Worm (Caenorhabditis elegans) whole organism, L1 larva: Measurements from ENCODE around the gene K07H8.12.

ENCODE experiments used
- C34B4.2 ChIP-seq: sonication (generic microtip); optimal IDR thresholded peaks from 2 replicates; lab custom pipeline; 2017; ENCODE audit warnings: mild to moderate bottlenecking, missing genetic modification characterization, missing compliant biosample characterization
- F16B12.6 ChIP-seq: fragments of 150-350 bp; optimal IDR thresholded peaks from 2 replicates; lab custom pipeline; 2014; ENCODE audit warnings: missing biosample characterization, missing genetic modification characterization
- Y116A8C.19 ChIP-seq: sonication (generic microtip); optimal IDR thresholded peaks from 2 replicates; lab custom pipeline; 2016; ENCODE audit warnings: missing compliant biosample characterization, missing genetic modification characterization, borderline replicate concordance
- alr-1 ChIP-seq: fragments of 200-800 bp; sonication (Bioruptor generic); optimal IDR thresholded peaks from 2 replicates; lab custom pipeline; 2018; ENCODE audit warnings: borderline replicate concordance, mild to moderate bottlenecking, missing genetic modification characterization, missing compliant biosample characterization
- blmp-1 ChIP-seq: fragments of 150-350 bp; optimal IDR thresholded peaks from 2 replicates; lab custom pipeline; 2014; ENCODE audit warnings: missing biosample characterization, missing genetic modification characterization
- ceh-63 ChIP-seq: fragments of 200-800 bp; sonication (Bioruptor generic); optimal IDR thresholded peaks from 2 replicates; lab custom pipeline; 2018; ENCODE audit warnings: mild to moderate bottlenecking, missing genetic modification characterization, missing compliant biosample characterization
- ceh-8 ChIP-seq: fragments of 200-800 bp; sonication (Bioruptor generic); optimal IDR thresholded peaks from 2 replicates; lab custom pipeline; 2018; ENCODE audit warnings: mild to moderate bottlenecking, missing genetic modification characterization, moderate library complexity, missing compliant biosample characterization
- ceh-88 ChIP-seq: fragments of 200-800 bp; sonication (Bioruptor generic); IDR thresholded peaks from 2 replicates; pipeline ENCODE4 v1.3.6; 2022; ENCODE audit warnings: missing genetic modification characterization, missing compliant biosample characterization
- elt-3 ChIP-seq, 6 experiments: fragments of 150-350 bp in 1 of 6; sonication (generic microtip); optimal IDR thresholded peaks; 2 replicates each; lab custom pipeline; 2017 to 2018; ENCODE audit warnings: missing biosample characterization in 6 of 6, missing genetic modification characterization in 6 of 6, inconsistent platforms in 1 of 6
- ets-5 ChIP-seq: fragments of 200-800 bp; sonication (Bioruptor generic); IDR thresholded peaks from 2 replicates; pipeline ENCODE4 v1.3.6; 2022; ENCODE audit warnings: missing genetic modification characterization, missing compliant biosample characterization
- fkh-8 ChIP-seq: sonication (generic microtip); optimal IDR thresholded peaks from 2 replicates; lab custom pipeline; 2016; ENCODE audit warnings: mild to moderate bottlenecking, missing genetic modification characterization, missing compliant biosample characterization
- fos-1 ChIP-seq: fragments of 150-350 bp; optimal IDR thresholded peaks from 2 replicates; lab custom pipeline; 2014; ENCODE audit warnings: missing biosample characterization, missing genetic modification characterization
- grh-1 ChIP-seq: fragments of 200-800 bp; sonication (Bioruptor generic); IDR thresholded peaks from 2 replicates; pipeline ENCODE4 v1.3.6; 2022; ENCODE audit warnings: missing genetic modification reagents, missing genetic modification characterization, missing compliant biosample characterization
- hlh-17 ChIP-seq: fragments of 200-800 bp; sonication (Bioruptor generic); optimal IDR thresholded peaks from 2 replicates; lab custom pipeline; 2018; ENCODE audit warnings: missing genetic modification characterization, mild to moderate bottlenecking, missing compliant biosample characterization, moderate library complexity, borderline replicate concordance
- hpl-2 ChIP-seq: fragments of 150-350 bp; optimal IDR thresholded peaks from 2 replicates; lab custom pipeline; 2014; ENCODE audit warnings: missing biosample characterization, missing genetic modification reagents, missing genetic modification characterization
- irx-1 ChIP-seq: sonication (generic microtip); optimal IDR thresholded peaks from 2 replicates; lab custom pipeline; 2016; ENCODE audit warnings: missing genetic modification characterization, missing compliant biosample characterization
- isw-1 ChIP-seq: fragments of 200-800 bp; sonication (Bioruptor generic); IDR thresholded peaks from 2 replicates; pipeline ENCODE4 v1.3.6; 2022; ENCODE audit warnings: missing genetic modification characterization, missing compliant biosample characterization
- jun-1 ChIP-seq: fragments of 150-350 bp; optimal IDR thresholded peaks from 2 replicates; lab custom pipeline; 2014; ENCODE audit warnings: missing biosample characterization, missing genetic modification reagents, missing genetic modification characterization
- lin-14 ChIP-seq: fragments of 200-800 bp; sonication (Bioruptor generic); optimal IDR thresholded peaks from 2 replicates; lab custom pipeline; 2018; ENCODE audit warnings: mild to moderate bottlenecking, missing genetic modification characterization, moderate library complexity, missing compliant biosample characterization
- lin-15B ChIP-seq: fragments of 150-350 bp; sonication (generic microtip); optimal IDR thresholded peaks from 3 replicates; lab custom pipeline; 2014; ENCODE audit warnings: missing biosample characterization, missing genetic modification characterization
- lin-35 ChIP-seq, 2 experiments: fragments of 150-350 bp; optimal IDR thresholded peaks; 2 replicates each; lab custom pipeline; 2014; ENCODE audit warnings: missing biosample characterization in 2 of 2, missing genetic modification characterization in 2 of 2, missing genetic modification reagents in 2 of 2
- mdl-1 ChIP-seq, 2 experiments: fragments of 150-350 bp; optimal IDR thresholded peaks; 2 replicates each; lab custom pipeline; 2014 to 2017; ENCODE audit warnings: missing biosample characterization in 2 of 2, missing genetic modification characterization in 2 of 2, inconsistent platforms in 1 of 2
- nhr-19 ChIP-seq: fragments of 200-800 bp; sonication (Bioruptor generic); conservative IDR thresholded peaks from 2 replicates; pipeline ENCODE4 v1.3.6; 2022; ENCODE audit warnings: missing genetic modification characterization, missing compliant biosample characterization
- nhr-20 ChIP-seq: sonication (generic microtip); optimal IDR thresholded peaks from 2 replicates; lab custom pipeline; 2016; ENCODE audit warnings: mild to moderate bottlenecking, missing genetic modification characterization, missing compliant biosample characterization
- nhr-237 ChIP-seq: fragments of 150-350 bp; optimal IDR thresholded peaks from 2 replicates; lab custom pipeline; 2014; ENCODE audit warnings: missing biosample characterization, missing genetic modification characterization
- nhr-47 ChIP-seq: sonication (generic microtip); optimal IDR thresholded peaks from 2 replicates; lab custom pipeline; 2016; ENCODE audit warnings: mild to moderate bottlenecking, missing genetic modification characterization, moderate library complexity, missing compliant biosample characterization
- nhr-71 ChIP-seq: sonication (generic microtip); optimal IDR thresholded peaks from 2 replicates; lab custom pipeline; 2016; ENCODE audit warnings: mild to moderate bottlenecking, missing genetic modification characterization, moderate library complexity, missing compliant biosample characterization
- nhr-84 ChIP-seq: sonication (generic microtip); optimal IDR thresholded peaks from 2 replicates; lab custom pipeline; 2017; ENCODE audit warnings: missing biosample characterization, missing genetic modification characterization
- nhr-90 ChIP-seq: sonication (generic microtip); optimal IDR thresholded peaks from 2 replicates; lab custom pipeline; 2016; ENCODE audit warnings: mild to moderate bottlenecking, missing genetic modification characterization, missing compliant biosample characterization; ENCODE audit not compliant: poor library complexity
- pqm-1 ChIP-seq: sonication (generic microtip); optimal IDR thresholded peaks from 3 replicates; lab custom pipeline; 2017; ENCODE audit warnings: missing biosample characterization, missing genetic modification characterization
- rnt-1 ChIP-seq: sonication (generic microtip); optimal IDR thresholded peaks from 2 replicates; lab custom pipeline; 2016; ENCODE audit warnings: mild to moderate bottlenecking, missing genetic modification characterization, moderate library complexity, missing compliant biosample characterization
- skn-1 ChIP-seq: fragments of 150-350 bp; optimal IDR thresholded peaks from 2 replicates; lab custom pipeline; 2014; ENCODE audit warnings: missing biosample characterization, missing genetic modification characterization
- snu-23 ChIP-seq: sonication (generic microtip); optimal IDR thresholded peaks from 2 replicates; lab custom pipeline; 2016; ENCODE audit warnings: missing genetic modification characterization, missing compliant biosample characterization
- sptf-1 ChIP-seq: fragments of 150-350 bp; optimal IDR thresholded peaks from 2 replicates; lab custom pipeline; 2014; ENCODE audit warnings: missing biosample characterization, missing genetic modification characterization
- sup-37 ChIP-seq: fragments of 200-800 bp; sonication (Bioruptor generic); optimal IDR thresholded peaks from 2 replicates; lab custom pipeline; 2018; ENCODE audit warnings: mild to moderate bottlenecking, missing genetic modification characterization, missing compliant biosample characterization
- swsn-7 ChIP-seq: sonication (generic microtip); optimal IDR thresholded peaks from 2 replicates; lab custom pipeline; 2016; ENCODE audit warnings: missing genetic modification characterization, missing compliant biosample characterization
- unc-130 ChIP-seq: fragments of 150-350 bp; optimal IDR thresholded peaks from 2 replicates; lab custom pipeline; 2017; ENCODE audit warnings: missing biosample characterization, missing genetic modification characterization, inconsistent platforms
- unc-62 ChIP-seq: fragments of 150-350 bp; optimal IDR thresholded peaks from 2 replicates; lab custom pipeline; 2014; ENCODE audit warnings: missing biosample characterization, missing genetic modification reagents, missing genetic modification characterization
- unc-86 ChIP-seq: sonication (generic microtip); optimal IDR thresholded peaks from 2 replicates; lab custom pipeline; 2016; ENCODE audit warnings: missing genetic modification characterization, missing compliant biosample characterization
- unc-98 ChIP-seq: fragments of 200-800 bp; sonication (Bioruptor generic); IDR thresholded peaks from 2 replicates; pipeline ENCODE4 v1.3.6; 2022; ENCODE audit warnings: missing genetic modification characterization, missing compliant biosample characterization
- xbp-1 ChIP-seq: sonication (generic microtip); optimal IDR thresholded peaks from 2 replicates; lab custom pipeline; 2016; ENCODE audit warnings: missing genetic modification characterization, missing compliant biosample characterization
- zag-1 ChIP-seq: fragments of 150-350 bp; optimal IDR thresholded peaks from 2 replicates; lab custom pipeline; 2014; ENCODE audit warnings: missing biosample characterization, missing genetic modification characterization

The K07H8.12 gene

ce11 chrIV:8289580-8290323 is 13.2 kb upstream of the K07H8.12 start, which contains the start of gene daf-31 (continued):
- TF ChIP-seq lin-14 (GFP tag; lab: Kevin White, UChicago) (no peak), xbp-1 (peak; percentile 39), nhr-71 (peak; percentile 53), zag-1 (tag; lab: Kevin White, UChicago) (no peak), ceh-63 (no peak), swsn-7 (tag; lab: Kevin White, UChicago) (peak; percentile 50), blmp-1 (tag; lab: Kevin White, UChicago) (peak; percentile 69), C34B4.2 (tag; lab: Kevin White, UChicago) (no peak), nhr-20 (tag; lab: Kevin White, UChicago) (peak; percentile 61), sptf-1 (tag; lab: Kevin White, UChicago) (no peak), elt-3 (tag; optimal IDR thresholded peaks at IDR 0.05; lab: Kevin White, UChicago) (peak in 1 of 6 experiments; percentile 57), ets-5 (GFP tag; lab: Robert Waterston, UW) (no peak), unc-62 (GFP tag; lab: Kevin White, UChicago) (no peak), Y116A8C.19 (no peak), unc-86 (tag; lab: Kevin White, UChicago) (no peak), grh-1 (no peak), fkh-8 (tag; lab: Kevin White, UChicago) (no peak), nhr-47 (peak; percentile 45), isw-1 (GFP tag; lab: Robert Waterston, UW) (peak; percentile 50), nhr-84 (tag; lab: Kevin White, UChicago) (no peak), nhr-90 (peak; percentile 6), snu-23 (GFP tag; lab: Kevin White, UChicago) (peak; percentile 65), unc-98 (GFP tag; lab: Robert Waterston, UW) (no peak), hpl-2 (GFP tag; lab: Kevin White, UChicago) (no peak), irx-1 (peak; percentile 33), lin-15B (tag; lab: Kevin White, UChicago) (peak; percentile 18), rnt-1 (peak; percentile 39), F16B12.6 (peak; percentile 34), mdl-1 (tag; optimal IDR thresholded peaks at IDR 0.05; lab: Kevin White, UChicago) (peak in 1 of 2 experiments; percentile 20), nhr-237 (tag; lab: Kevin White, UChicago) (no peak)
- TF ChIP-seq, all 84 proteins: peak for 27

- TF ChIP-seq hlh-17 (GFP tag; lab: Kevin White, UChicago) (no peak), nhr-71 (no peak), lin-35 (GFP tag; optimal IDR thresholded peaks at IDR 0.05; lab: Kevin White, UChicago) (no peak)
- TF ChIP-seq, all 84 proteins: peak for 0
Observed at ce11 chrIV:8289505-8289579, 12.8 kb upstream of the K07H8.12 start, which contains the start of gene nucl-1. Gene nucl-1, minus strand, starts transcription at chrIV:8289530.

- TF ChIP-seq ceh-8 (peak; percentile 1), skn-1 (tag; lab: Kevin White, UChicago) (no peak)
- TF ChIP-seq, all 84 proteins: peak for 1
Observed at ce11 chrIV:8289105-8289504, 12.6 kb upstream of the K07H8.12 start.

- TF ChIP-seq pqm-1 (no peak), ceh-88 (GFP tag; lab: Robert Waterston, UW) (no peak), nhr-19 (no peak), xbp-1 (no peak), unc-130 (tag; lab: Kevin White, UChicago) (no peak), swsn-7 (tag; lab: Kevin White, UChicago) (no peak), isw-1 (GFP tag; lab: Robert Waterston, UW) (no peak), alr-1 (no peak), fos-1 (tag; lab: Kevin White, UChicago) (no peak), sup-37 (no peak), jun-1 (no peak), sptf-1 (tag; lab: Kevin White, UChicago) (no peak), nhr-71 (no peak)
Observed at ce11 chrIV:8287287-8287686, 10.8 kb upstream of the K07H8.12 start.
